Fruit fly (Drosophila melanogaster) S2 (cell line): ENCODE results near the gene Cyp12a5.

ENCODE experiments used
- CG8478 ChIP-seq: fragments of >200 bp; optimal IDR thresholded peaks from 2 replicates; lab custom pipeline; 2018
- CTCF ChIP-seq, 2 experiments: fragments of >200 bp; optimal IDR thresholded peaks; 2 replicates each; lab custom pipeline; 2018

The Cyp12a5 gene

dm6 chr3R:19103189-19103588, 29.3 kb upstream of the Cyp12a5 start:
- no peak for TF ChIP-seq CG8478 (lab: Kevin White, UChicago)
- TF ChIP-seq CTCF (optimal IDR thresholded peaks at IDR 0.05; lab: Kevin White, UChicago) = peak; percentile 63 to 66

dm6 chr3R:19104123-19104522, 28.3 kb upstream of the Cyp12a5 start:
- TF ChIP-seq CG8478 (lab: Kevin White, UChicago) = no peak

dm6 chr3R:19105821-19106220, 26.6 kb upstream of the Cyp12a5 start:
- TF ChIP-seq CG8478 (lab: Kevin White, UChicago) (no peak), CTCF (optimal IDR thresholded peaks at IDR 0.05; lab: Kevin White, UChicago) (no peak)

dm6 chr3R:19106452-19106851, 26.0 kb upstream of the Cyp12a5 start:
- no peak for TF ChIP-seq CTCF (optimal IDR thresholded peaks at IDR 0.05; lab: Kevin White, UChicago)
- TF ChIP-seq CG8478 (lab: Kevin White, UChicago) = no peak

- no peak for TF ChIP-seq CG8478 (lab: Kevin White, UChicago)
- no peak for TF ChIP-seq CTCF (optimal IDR thresholded peaks at IDR 0.05; lab: Kevin White, UChicago)
These were observed 25.4 kb upstream of the Cyp12a5 start for dm6 chr3R:19107058-19107457.

- TF ChIP-seq CG8478 (lab: Kevin White, UChicago) = no peak
- TF ChIP-seq CTCF (optimal IDR thresholded peaks at IDR 0.05; lab: Kevin White, UChicago) = no peak
These were observed 24.3 kb upstream of the Cyp12a5 start for dm6 chr3R:19108126-19108525.

dm6 chr3R:19111159-19111558, 21.3 kb upstream of the Cyp12a5 start:
- TF ChIP-seq CTCF (optimal IDR thresholded peaks at IDR 0.05; lab: Kevin White, UChicago) (no peak), CG8478 (lab: Kevin White, UChicago) (no peak)

dm6 chr3R:19112372-19112771, 20.1 kb upstream of the Cyp12a5 start:
- TF ChIP-seq CTCF (optimal IDR thresholded peaks at IDR 0.05; lab: Kevin White, UChicago) (no peak), CG8478 (lab: Kevin White, UChicago) (no peak)

dm6 chr3R:19113836-19114235, 18.6 kb upstream of the Cyp12a5 start:
- TF ChIP-seq CG8478 (lab: Kevin White, UChicago) = no peak
- no peak for TF ChIP-seq CTCF (optimal IDR thresholded peaks at IDR 0.05; lab: Kevin White, UChicago)

- TF ChIP-seq CTCF (optimal IDR thresholded peaks at IDR 0.05; lab: Kevin White, UChicago) (no peak), CG8478 (lab: Kevin White, UChicago) (no peak)
These were observed 13.8 kb upstream of the Cyp12a5 start for dm6 chr3R:19118505-19119138.

dm6 chr3R:19134957-19135356, 2.5 kb downstream of the Cyp12a5 start, which contains the start of gene Cyp12a4:
Gene Cyp12a4 (plus strand): TSS chr3R:19135158.
- no peak for TF ChIP-seq CG8478 (lab: Kevin White, UChicago)

- no peak for TF ChIP-seq CG8478 (lab: Kevin White, UChicago)
These were observed 15.2 kb downstream of the Cyp12a5 start, which contains the start of gene Ppcs for dm6 chr3R:19147511-19148239. Gene Ppcs (minus strand): TSS chr3R:19147910.

- no peak for TF ChIP-seq CG8478 (lab: Kevin White, UChicago)
- no peak for TF ChIP-seq CTCF (optimal IDR thresholded peaks at IDR 0.05; lab: Kevin White, UChicago)
These were observed 18.6 kb downstream of the Cyp12a5 start for dm6 chr3R:19150856-19151651.

dm6 chr3R:19151848-19152787, 19.7 kb downstream of the Cyp12a5 start:
- no peak for TF ChIP-seq CG8478 (lab: Kevin White, UChicago)
- TF ChIP-seq CTCF (optimal IDR thresholded peaks at IDR 0.05; lab: Kevin White, UChicago) = no peak
